Worm (Caenorhabditis elegans) whole organism, L4 larva: Measurements from ENCODE around the gene rbf-1.

Experiments used
- F49E8.2 ChIP-seq: sonication (generic microtip); optimal IDR thresholded peaks from 2 replicates; lab custom pipeline; 2016; ENCODE audit warnings: missing compliant biosample characterization, mild to moderate bottlenecking, missing genetic modification characterization, borderline replicate concordance
- Y5F2A.4 ChIP-seq: fragments of 200-800 bp; sonication (Bioruptor generic); optimal IDR thresholded peaks from 2 replicates; lab custom pipeline; 2018; ENCODE audit warnings: mild to moderate bottlenecking, missing genetic modification characterization, missing compliant biosample characterization
- Y75B8A.6 ChIP-seq: fragments of 200-800 bp; sonication (Bioruptor generic); IDR thresholded peaks from 2 replicates; pipeline ENCODE4 v1.3.6; 2022; ENCODE audit warnings: missing genetic modification reagents, missing genetic modification characterization, missing compliant biosample characterization
- aha-1 ChIP-seq: fragments of 150-350 bp; peaks from one replicate; lab custom pipeline; 2014; ENCODE audit warnings: missing biosample characterization, missing genetic modification characterization
- ceh-28 ChIP-seq: fragments of 150-350 bp; optimal IDR thresholded peaks from 2 replicates; lab custom pipeline; 2014; ENCODE audit warnings: missing biosample characterization, missing genetic modification reagents, missing genetic modification characterization
- daf-16 ChIP-seq, 3 experiments: sonication (generic microtip); optimal IDR thresholded peaks; 2 replicates each; lab custom pipeline; 2016 to 2017; ENCODE audit warnings: missing genetic modification characterization in 3 of 3, missing genetic modification reagents in 3 of 3, mild to moderate bottlenecking in 2 of 3, missing compliant biosample characterization in 2 of 3, missing biosample characterization in 1 of 3, moderate library complexity in 1 of 3
- duxl-1 ChIP-seq: sonication (generic microtip); optimal IDR thresholded peaks from 2 replicates; lab custom pipeline; 2016; ENCODE audit warnings: mild to moderate bottlenecking, missing genetic modification characterization, moderate library complexity, missing compliant biosample characterization; ENCODE audit not compliant: poor library complexity
- dve-1 ChIP-seq: sonication (generic microtip); optimal IDR thresholded peaks from 2 replicates; lab custom pipeline; 2017; ENCODE audit warnings: antibody characterized with exemption, mild to moderate bottlenecking, missing genetic modification characterization, missing compliant biosample characterization; ENCODE audit not compliant: insufficient read depth
- fos-1 ChIP-seq: fragments of 150-350 bp; optimal IDR thresholded peaks from 2 replicates; lab custom pipeline; 2014; ENCODE audit warnings: missing biosample characterization, missing genetic modification characterization
- gei-8 ChIP-seq: fragments of 200-800 bp; sonication (Bioruptor generic); optimal IDR thresholded peaks from 2 replicates; lab custom pipeline; 2018; ENCODE audit warnings: mild to moderate bottlenecking, missing genetic modification characterization, missing compliant biosample characterization
- hif-1 ChIP-seq, 2 experiments: sonication (generic microtip); optimal IDR thresholded peaks; 2 replicates each; lab custom pipeline; 2016 to 2017; ENCODE audit warnings: missing compliant biosample characterization in 2 of 2, missing genetic modification characterization in 2 of 2, missing genetic modification reagents in 2 of 2, missing genotype in 2 of 2, mild to moderate bottlenecking in 1 of 2
- hmg-1.1 ChIP-seq: fragments of 200-800 bp; sonication (Bioruptor generic); IDR thresholded peaks from 2 replicates; pipeline ENCODE4 v1.3.6; 2022; ENCODE audit warnings: missing genetic modification reagents, missing genetic modification characterization, missing compliant biosample characterization
- lin-13 ChIP-seq: fragments of 150-350 bp; optimal IDR thresholded peaks from 2 replicates; lab custom pipeline; 2014; ENCODE audit warnings: missing biosample characterization, missing genetic modification reagents, missing genetic modification characterization
- lir-3 ChIP-seq: sonication (generic microtip); optimal IDR thresholded peaks from 2 replicates; lab custom pipeline; 2016; ENCODE audit warnings: mild to moderate bottlenecking, missing genetic modification characterization, missing compliant biosample characterization
- lsy-2 ChIP-seq, 2 experiments: fragments of 150-350 bp in 1 of 2; sonication (generic microtip) in 1 of 2; optimal IDR thresholded peaks; 2 replicates each; lab custom pipeline; 2014 to 2017; ENCODE audit warnings: missing biosample characterization in 2 of 2, missing genetic modification characterization in 2 of 2
- mdl-1 ChIP-seq, 2 experiments: fragments of 150-350 bp in 1 of 2; sonication (generic microtip) in 1 of 2; optimal IDR thresholded peaks; 2 replicates each; lab custom pipeline; 2014 to 2017; ENCODE audit warnings: missing biosample characterization in 2 of 2, missing genetic modification characterization in 2 of 2
- mxl-2 ChIP-seq: fragments of 200-800 bp; sonication (Bioruptor generic); conservative IDR thresholded peaks from 2 replicates; pipeline ENCODE4 v1.3.6; 2022; ENCODE audit warnings: missing genetic modification reagents, missing genetic modification characterization, missing compliant biosample characterization
- nhr-25 ChIP-seq: sonication (generic microtip); optimal IDR thresholded peaks from 2 replicates; lab custom pipeline; 2017; ENCODE audit warnings: missing genetic modification characterization, mild to moderate bottlenecking, missing compliant biosample characterization, antibody characterized with exemption, moderate library complexity, borderline replicate concordance; ENCODE audit not compliant: insufficient read depth
- nhr-42 ChIP-seq: fragments of 200-800 bp; sonication (Bioruptor generic); IDR thresholded peaks from 2 replicates; pipeline ENCODE4 v1.3.6; 2022; ENCODE audit warnings: missing genetic modification characterization, missing compliant biosample characterization
- snpc-4 ChIP-seq: fragments of 150-350 bp; optimal IDR thresholded peaks from 2 replicates; lab custom pipeline; 2014; ENCODE audit warnings: missing biosample characterization, missing genetic modification characterization
- spr-3 ChIP-seq: fragments of 200-800 bp; sonication (Bioruptor generic); optimal IDR thresholded peaks from 2 replicates; lab custom pipeline; 2018; ENCODE audit warnings: mild to moderate bottlenecking, missing genetic modification characterization, missing compliant biosample characterization
- unc-62 ChIP-seq, 3 experiments: fragments of 150-350 bp in 1 of 3; sonication (generic microtip); optimal IDR thresholded peaks in 2 of 3; peaks in 1 of 3; 1 replicate in 1 of 3; 2 replicates in 2 of 3; lab custom pipeline; 2014 to 2017; ENCODE audit warnings: missing biosample characterization in 3 of 3, missing genetic modification characterization in 3 of 3, missing genetic modification reagents in 3 of 3, missing genotype in 1 of 3
- zfp-3 ChIP-seq: fragments of 200-800 bp; sonication (Bioruptor generic); conservative IDR thresholded peaks from 2 replicates; pipeline ENCODE4 v1.3.6; 2022; ENCODE audit warnings: missing genetic modification reagents, missing genetic modification characterization, missing compliant biosample characterization
- ztf-7 ChIP-seq: fragments of 150-350 bp; optimal IDR thresholded peaks from 2 replicates; lab custom pipeline; 2014; ENCODE audit warnings: missing biosample characterization, missing genetic modification characterization

The rbf-1 gene

DNA sequence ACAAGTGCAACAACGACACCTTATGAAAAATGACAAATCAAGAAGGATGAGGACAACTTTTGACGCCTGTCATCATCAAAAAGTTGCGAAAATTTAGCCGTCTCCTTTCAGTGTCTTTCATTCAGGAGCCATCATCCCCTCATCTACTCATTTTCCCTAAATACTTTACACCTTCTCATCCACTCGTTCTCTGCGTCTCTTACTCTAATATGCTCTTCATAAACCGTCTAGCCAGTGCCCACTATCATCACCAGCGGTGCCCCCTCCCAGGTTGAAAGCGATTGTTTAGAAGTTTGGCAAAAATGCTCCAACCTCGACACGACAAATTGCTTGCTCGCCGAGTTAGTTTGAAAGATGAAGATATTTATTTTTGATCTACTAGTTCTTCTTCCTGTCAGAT lies 67.0 kb downstream of the rbf-1 start:
- TF ChIP-seq duxl-1 (tag; lab: Kevin White, UChicago) (no peak), daf-16 (GFP tag; optimal IDR thresholded peaks at IDR 0.05; lab: Kevin White, UChicago) (peak in 1 of 2 experiments; percentile 90), daf-16 (tag; optimal IDR thresholded peaks at IDR 0.05; lab: Kevin White, UChicago) (no peak), unc-62 (GFP tag; optimal IDR thresholded peaks at IDR 0.05 in 1 of 2; lab: Kevin White, UChicago) (peak in 1 of 2 experiments; percentile 98), unc-62 (tag; optimal IDR thresholded peaks at IDR 0.05; lab: Kevin White, UChicago) (no peak), dve-1 (tag; lab: Kevin White, UChicago) (no peak), fos-1 (tag; lab: Kevin White, UChicago) (no peak), Y5F2A.4 (no peak), lir-3 (tag; lab: Kevin White, UChicago) (no peak), hif-1 (tag; optimal IDR thresholded peaks at IDR 0.05; lab: Kevin White, UChicago) (no peak), lsy-2 (tag; optimal IDR thresholded peaks at IDR 0.05; lab: Kevin White, UChicago) (no peak)

DNA sequence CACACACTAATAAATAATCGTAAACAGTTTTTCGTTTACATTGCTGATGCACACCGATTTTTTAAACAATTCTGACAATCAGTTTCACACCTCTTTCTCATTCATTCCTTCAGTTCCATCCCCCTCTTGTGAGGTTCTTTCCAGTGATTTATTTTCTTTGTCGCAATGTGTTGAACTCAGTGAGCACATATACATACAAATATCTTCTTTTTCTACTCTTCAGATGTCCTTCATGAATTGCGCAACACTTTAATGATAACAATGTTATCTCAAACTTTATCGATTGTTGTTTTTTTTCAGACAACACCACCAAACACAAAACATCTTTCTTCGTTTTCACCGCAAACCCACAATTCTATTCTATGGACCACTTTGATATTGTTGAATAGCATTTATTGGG lies 70.4 kb downstream of the rbf-1 start, which contains the start of gene dig-1:
Gene dig-1 (plus strand): TSS at position 301 of the 400 bp plus-strand sequence.
- TF ChIP-seq zfp-3, result no peak
- TF ChIP-seq F49E8.2 (tag; lab: Kevin White, UChicago), result no peak
- no peak for TF ChIP-seq lin-13 (GFP tag; lab: Kevin White, UChicago)
- no peak for TF ChIP-seq hmg-1.1 (GFP tag; lab: Robert Waterston, UW)
- TF ChIP-seq unc-62 (GFP tag; optimal IDR thresholded peaks at IDR 0.05 in 1 of 2; lab: Kevin White, UChicago), result no peak
- no peak for TF ChIP-seq unc-62 (tag; optimal IDR thresholded peaks at IDR 0.05; lab: Kevin White, UChicago)
- no peak for TF ChIP-seq Y75B8A.6
- no peak for TF ChIP-seq gei-8
- no peak for TF ChIP-seq mxl-2
- no peak for TF ChIP-seq ceh-28
- no peak for TF ChIP-seq mdl-1 (tag; optimal IDR thresholded peaks at IDR 0.05; lab: Kevin White, UChicago)

DNA sequence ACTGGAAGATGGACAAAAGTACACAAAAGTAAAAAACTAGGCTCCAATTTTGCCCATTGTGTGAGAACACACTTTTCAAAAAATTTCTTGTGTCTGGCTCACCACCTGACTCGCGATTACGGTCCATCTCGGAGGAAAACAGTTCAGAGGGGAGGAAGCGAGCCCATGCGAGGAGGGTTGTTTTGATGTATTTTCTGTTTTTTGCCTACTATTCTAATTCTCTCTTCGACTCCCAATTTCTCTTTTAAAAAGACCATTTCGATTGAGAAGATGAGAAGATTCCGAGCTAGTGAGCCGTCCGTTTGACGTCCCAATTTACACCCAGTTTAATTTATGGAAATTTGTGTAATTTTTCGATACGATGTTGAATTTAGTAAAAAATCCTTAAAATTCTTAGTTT lies 71.1 kb downstream of the rbf-1 start:
- no peak for TF ChIP-seq ztf-7
- no peak for TF ChIP-seq nhr-42 (GFP tag; lab: Robert Waterston, UW)
- no peak for TF ChIP-seq snpc-4 (tag; lab: Kevin White, UChicago)
- peak; percentile 93 for TF ChIP-seq aha-1 (tag; lab: Kevin White, UChicago)
- no peak for TF ChIP-seq spr-3 (GFP tag; lab: Kevin White, UChicago)

DNA sequence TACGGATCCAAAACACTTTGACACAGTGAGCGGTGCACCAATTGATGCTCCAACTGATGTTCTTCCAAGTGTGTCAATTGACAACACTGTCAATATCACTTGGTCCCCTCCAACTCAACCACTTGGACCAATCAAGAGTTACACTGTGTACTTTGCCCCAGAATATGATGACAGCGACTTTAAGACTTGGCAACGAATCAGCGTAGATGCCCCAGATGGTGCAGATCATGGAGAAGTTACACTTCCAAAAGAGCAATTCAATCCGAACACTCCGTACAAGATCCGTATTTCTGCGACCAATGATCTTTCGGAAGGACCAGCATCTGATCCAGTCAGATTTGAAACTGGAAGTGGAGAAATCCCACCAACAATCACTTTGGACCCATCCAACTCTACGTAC lies 77.1 kb downstream of the rbf-1 start:
- TF ChIP-seq nhr-25 (tag; lab: Kevin White, UChicago) (no peak), unc-62 (GFP tag; optimal IDR thresholded peaks at IDR 0.05 in 1 of 2; lab: Kevin White, UChicago) (peak in 1 of 2 experiments; percentile 92), unc-62 (tag; optimal IDR thresholded peaks at IDR 0.05; lab: Kevin White, UChicago) (no peak)
